Fruit fly (Drosophila melanogaster): ENCODE data around the gene CG14374.

The CG14374 gene

DNA sequence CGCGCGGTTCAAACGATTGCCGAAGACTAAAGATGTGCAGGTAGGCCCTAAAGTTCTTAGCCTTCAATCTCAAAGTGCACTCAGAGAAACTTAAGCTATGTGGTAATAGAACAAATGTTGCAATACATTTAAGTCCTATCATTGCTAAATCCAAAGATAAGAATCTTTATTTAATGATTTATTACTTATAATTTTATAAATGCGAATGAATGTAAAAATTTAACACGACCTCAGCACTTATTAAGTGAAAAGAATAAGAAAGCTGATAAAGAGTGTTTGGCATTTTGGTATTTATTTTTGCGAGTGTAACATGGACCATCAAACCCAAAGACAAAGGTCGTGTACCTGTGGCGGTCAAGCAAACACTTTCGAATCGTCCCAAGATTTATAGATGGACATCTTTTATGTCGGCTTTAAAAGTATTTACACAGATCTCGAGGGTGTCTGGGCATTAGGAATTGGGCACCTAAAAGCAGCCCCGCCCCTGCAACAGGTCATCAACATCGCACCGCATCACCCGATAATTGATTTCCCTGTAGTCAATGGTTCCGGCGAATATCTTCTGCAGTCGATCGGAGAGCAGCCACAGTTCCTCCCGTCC is 8.0 kb upstream of the CG14374 start, which contains the start of gene yellow-e3 (continued):
- no peak for TF ChIP-seq CG7963 (GFP tag; IDR thresholded peaks at IDR 0.05; ENCODE audit: partially characterized antibody)
- peak; percentile 90 for TF ChIP-seq CG15696 (tag; optimal IDR thresholded peaks at IDR 0.05)
- peak; percentile 24 for TF ChIP-seq CG15601 (tag; optimal IDR thresholded peaks at IDR 0.05)
- TF ChIP-seq trem (tag; optimal IDR thresholded peaks at IDR 0.05): peak; percentile 32
- peak; percentile 38; the same call in 1 of the 3 replicates for TF ChIP-seq CG17361 (GFP tag; IDR thresholded peaks at IDR 0.05)
- no peak for TF ChIP-seq tio (GFP tag; optimal IDR thresholded peaks at IDR 0.05)
- peak; percentile 71 for TF ChIP-seq CG14710 (tag; optimal IDR thresholded peaks at IDR 0.05)
- no peak for TF ChIP-seq CG16863 (GFP tag; optimal IDR thresholded peaks at IDR 0.05)
- TF ChIP-seq bsh (GFP tag; optimal IDR thresholded peaks at IDR 0.05): peak in 1 of 2 experiments; percentile 42
- peak; percentile 72 for TF ChIP-seq Xrp1 (GFP tag; IDR thresholded peaks at IDR 0.05)
- TF ChIP-seq CG7271 (tag; optimal IDR thresholded peaks at IDR 0.05): peak; percentile 86
- TF ChIP-seq slou (GFP tag; optimal IDR thresholded peaks at IDR 0.05): no peak
- TF ChIP-seq CG7745 (tag; optimal IDR thresholded peaks at IDR 0.05): peak; percentile 13
- no peak for TF ChIP-seq CG31365 (tag; optimal IDR thresholded peaks at IDR 0.05)
- no peak for TF ChIP-seq CG34224 (GFP tag; IDR thresholded peaks at IDR 0.05; ENCODE audit: partially characterized antibody)
- TF ChIP-seq gsb-n (tag; optimal IDR thresholded peaks at IDR 0.05): peak; percentile 39
- TF ChIP-seq zen2 (GFP tag; IDR thresholded peaks at IDR 0.05; ENCODE audit: partially characterized antibody): no peak
- TF ChIP-seq CG2712 (tag; optimal IDR thresholded peaks at IDR 0.05): peak; percentile 74
- peak; percentile 68 for TF ChIP-seq CG18262 (tag; optimal IDR thresholded peaks at IDR 0.05)
- TF ChIP-seq CoRest (tag; optimal IDR thresholded peaks at IDR 0.05): peak; percentile 25
- peak in 1 of 3 experiments; percentile 82 for TF ChIP-seq lola (GFP tag; optimal IDR thresholded peaks at IDR 0.05)

DNA sequence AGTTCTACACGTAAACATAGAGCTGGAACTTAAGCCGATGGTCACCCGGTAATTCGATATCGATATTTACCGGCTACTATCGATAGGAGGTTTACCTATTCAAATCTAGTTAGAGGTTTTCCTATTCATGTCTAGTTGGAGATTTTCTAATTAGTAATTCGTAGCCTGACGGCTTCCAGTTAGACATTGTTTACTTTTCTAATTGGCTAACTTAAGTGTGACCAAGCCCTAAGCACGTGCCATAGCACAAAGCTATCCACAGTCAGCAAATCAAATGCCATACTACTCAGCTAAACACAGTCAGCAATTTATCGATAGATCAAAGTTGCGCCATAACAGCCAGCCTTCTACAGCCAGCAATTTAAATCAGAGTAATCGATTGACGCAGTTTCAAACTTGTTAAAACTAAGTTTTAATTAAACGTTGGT is 6.1 kb upstream of the CG14374 start, which contains the start of gene Dpm3:
Dpm3 (minus strand) TSS at position 20 of the 428 bp plus-strand sequence.
- TF ChIP-seq Hr51 (GFP tag; optimal IDR thresholded peaks at IDR 0.05) (peak in 1 of 2 experiments; percentile 45), Hmr (GFP tag; optimal IDR thresholded peaks at IDR 0.05) (peak; percentile 76), her (GFP tag; optimal IDR thresholded peaks at IDR 0.05) (peak; percentile 27), CG3838 (GFP tag; optimal IDR thresholded peaks at IDR 0.05) (no peak), CG11456 (GFP tag; IDR thresholded peaks at IDR 0.05) (no peak), TFAM (GFP tag; optimal IDR thresholded peaks at IDR 0.05) (no peak), peb (GFP tag; IDR thresholded peaks at IDR 0.05) (no peak), CG7271 (tag; optimal IDR thresholded peaks at IDR 0.05) (no peak), CG4820 (GFP tag; optimal IDR thresholded peaks at IDR 0.05) (peak; percentile 17), CG14667 (GFP tag; IDR thresholded peaks at IDR 0.05) (no peak), CG6254 (GFP tag; optimal IDR thresholded peaks at IDR 0.05) (no peak), H2.0 (GFP tag; IDR thresholded peaks at IDR 0.05) (no peak), danr (GFP tag; IDR thresholded peaks at IDR 0.05) (no peak), rib (GFP tag; IDR thresholded peaks at IDR 0.05) (no peak), gfzf (GFP tag; optimal IDR thresholded peaks at IDR 0.05) (peak; percentile 65), Gug (GFP tag; IDR thresholded peaks at IDR 0.05) (no peak), CG5953 (GFP tag; IDR thresholded peaks at IDR 0.05) (no peak), CG8089 (GFP tag; optimal IDR thresholded peaks at IDR 0.05) (no peak), hth (optimal IDR thresholded peaks at IDR 0.05) (no peak), CG18262 (tag; optimal IDR thresholded peaks at IDR 0.05) (peak; percentile 9), NfI (GFP tag; optimal IDR thresholded peaks at IDR 0.05) (peak; percentile 38), CG1024 (GFP tag; IDR thresholded peaks at IDR 0.05) (no peak), nerfin-1 (tag; optimal IDR thresholded peaks at IDR 0.05) (peak; percentile 20), CG15696 (tag; optimal IDR thresholded peaks at IDR 0.05) (peak; percentile 43), lola (GFP tag; optimal IDR thresholded peaks at IDR 0.05) (no peak), lov (optimal IDR thresholded peaks at IDR 0.05) (no peak), lov (GFP tag; IDR thresholded peaks at IDR 0.05) (no peak), CG11504 (tag; optimal IDR thresholded peaks at IDR 0.05) (peak; percentile 63), Lpt (GFP tag; optimal IDR thresholded peaks at IDR 0.05) (no peak), schlank (tag; optimal IDR thresholded peaks at IDR 0.05) (no peak), unpg (GFP tag; optimal IDR thresholded peaks at IDR 0.05) (no peak), CG3281 (GFP tag; optimal IDR thresholded peaks at IDR 0.05) (no peak)

Measured in whole organism, embryonic.